Worm (Caenorhabditis elegans): ENCODE data around the gene cest-12.

DNA sequence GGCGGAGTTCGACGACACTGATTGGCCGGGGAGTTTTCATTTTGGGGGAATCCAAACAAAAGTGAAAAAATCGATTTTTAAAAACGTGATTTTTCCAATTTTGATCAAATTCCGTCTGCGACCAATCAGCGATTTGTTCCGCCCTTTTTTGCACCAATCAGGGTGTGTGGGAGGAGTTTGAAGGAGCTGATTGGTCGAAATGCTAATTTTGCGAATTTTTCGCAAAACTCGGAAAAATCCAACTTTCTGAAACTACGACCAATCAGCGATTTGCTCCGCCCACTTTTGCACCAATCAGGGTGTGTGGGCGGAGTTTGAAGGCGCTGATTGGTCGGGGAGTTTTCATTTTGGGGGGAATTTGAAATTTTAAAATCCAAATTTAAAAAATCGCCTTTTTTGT is 49.2 kb upstream of the cest-12 start:
- no peak for TF ChIP-seq sea-1 (GFP tag; conservative IDR thresholded peaks at IDR 0.05)
- no peak for TF ChIP-seq hmbx-1 (tag; optimal IDR thresholded peaks at IDR 0.05)
- no peak for TF ChIP-seq pes-1 (GFP tag; IDR thresholded peaks at IDR 0.05)
- no peak for TF ChIP-seq scrt-1 (GFP tag; IDR thresholded peaks at IDR 0.05)
- TF ChIP-seq ceh-13 (GFP tag; optimal IDR thresholded peaks at IDR 0.05), result no peak
- TF ChIP-seq ama-1 (optimal IDR thresholded peaks at IDR 0.05), result no peak
- no peak for TF ChIP-seq F13C5.2 (tag; optimal IDR thresholded peaks at IDR 0.05)
- no peak for TF ChIP-seq ceh-36 (tag; optimal IDR thresholded peaks at IDR 0.05)
- TF ChIP-seq flt-1 (GFP tag; IDR thresholded peaks at IDR 0.05), result no peak
- no peak for TF ChIP-seq aly-1 (tag; optimal IDR thresholded peaks at IDR 0.05)

Measured in whole organism, early embryonic.